Fruit fly (Drosophila melanogaster): ENCODE results near the gene BTBD9.

DNA sequence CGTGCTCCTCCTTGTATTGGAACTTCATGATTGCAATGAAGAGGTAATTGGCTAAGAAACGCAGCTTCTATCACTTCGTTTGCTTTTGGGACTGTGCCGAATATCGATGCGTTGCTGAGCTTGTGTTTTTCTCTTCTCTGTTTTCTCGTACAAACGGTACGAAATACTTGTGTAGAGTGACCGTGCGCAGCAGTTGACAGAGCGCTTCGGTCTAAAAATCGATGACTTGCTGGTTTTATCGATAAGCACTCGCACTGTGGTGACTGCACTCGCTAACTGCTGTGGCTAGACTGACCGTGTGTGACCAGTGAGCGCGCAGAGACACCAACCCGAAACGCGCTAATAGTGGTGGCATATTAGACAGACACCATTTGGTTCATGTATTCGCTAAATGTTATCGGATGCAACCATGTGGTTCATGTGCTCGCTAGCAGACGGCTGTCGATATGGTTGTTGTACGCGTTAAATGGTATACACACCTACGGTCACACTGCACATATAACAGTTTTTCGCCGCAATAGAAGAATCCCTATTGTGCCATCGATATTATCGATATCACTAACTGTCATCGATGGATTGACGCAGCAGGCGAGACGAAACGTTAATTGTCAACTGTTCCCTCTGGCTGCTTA, at the start of gene BTBD9, which contains the start of gene Atg8a:
- no peak for TF ChIP-seq CG9948 (tag; optimal IDR thresholded peaks at IDR 0.05)
- TF ChIP-seq CG12605 (GFP tag; IDR thresholded peaks at IDR 0.05): no peak
- TF ChIP-seq EcR (GFP tag; optimal IDR thresholded peaks at IDR 0.05): no peak
- no peak for TF ChIP-seq fd96Ca (GFP tag; IDR thresholded peaks at IDR 0.05)
- no peak for TF ChIP-seq D1 (tag; optimal IDR thresholded peaks at IDR 0.05)
- TF ChIP-seq CG10348 (GFP tag; IDR thresholded peaks at IDR 0.05): no peak
